Fruit fly (Drosophila melanogaster) whole organism, embryonic: ENCODE data around the gene CG43731.

ENCODE experiments used
- B-H1 ChIP-seq: fragments of 200-800 bp; sonication (Bioruptor generic); IDR thresholded peaks from 3 replicates; pipeline ENCODE4 v1.3.6; 2022; ENCODE audit warnings: missing biosample characterization, missing genetic modification characterization
- CG12236 ChIP-seq: fragments of 200-800 bp; sonication (Bioruptor generic); optimal IDR thresholded peaks from 2 replicates; lab custom pipeline; 2016; ENCODE audit warnings: missing biosample characterization, missing genetic modification characterization
- CG13123 ChIP-seq: fragments of 200-800 bp; sonication (Bioruptor generic); optimal IDR thresholded peaks from 2 replicates; lab custom pipeline; 2016; ENCODE audit warnings: missing biosample characterization, missing genetic modification characterization
- CG13287 ChIP-seq: fragments of 200-800 bp; sonication (Bioruptor generic); IDR thresholded peaks from 2 replicates; pipeline ENCODE4 v1.3.6; 2022; ENCODE audit warnings: missing biosample characterization, missing genetic modification characterization; ENCODE audit not compliant: partially characterized antibody
- CG14014 ChIP-seq: fragments of 200-800 bp; sonication (Bioruptor generic); IDR thresholded peaks from 2 replicates; pipeline ENCODE4 v1.3.6; 2022; ENCODE audit warnings: missing biosample characterization, missing genetic modification characterization
- CG15696 ChIP-seq: fragments of 200-800 bp; sonication (Bioruptor generic); optimal IDR thresholded peaks from 2 replicates; lab custom pipeline; 2019; ENCODE audit warnings: missing biosample characterization, mild to moderate bottlenecking, missing genetic modification characterization, moderate library complexity
- CG16813 ChIP-seq: fragments of 200-800 bp; sonication (Bioruptor generic); IDR thresholded peaks from 3 replicates; pipeline ENCODE4 v1.3.6; 2022; ENCODE audit warnings: missing biosample characterization, missing genetic modification characterization; ENCODE audit not compliant: partially characterized antibody
- CG16863 ChIP-seq: fragments of 200-800 bp; sonication (Bioruptor generic); optimal IDR thresholded peaks from 3 replicates; lab custom pipeline; 2016; ENCODE audit warnings: missing biosample characterization, missing genetic modification characterization
- CG17385 ChIP-seq: fragments of 200-800 bp; sonication (Bioruptor generic); optimal IDR thresholded peaks from 3 replicates; lab custom pipeline; 2018; ENCODE audit warnings: missing biosample characterization, mild to moderate bottlenecking, missing genetic modification characterization
- CG1792 ChIP-seq: fragments of 200-800 bp; sonication (Bioruptor generic); optimal IDR thresholded peaks from 2 replicates; lab custom pipeline; 2016; ENCODE audit warnings: missing biosample characterization, missing genetic modification characterization
- CG2678 ChIP-seq: fragments of 200-800 bp; sonication (Bioruptor generic); optimal IDR thresholded peaks from 3 replicates; lab custom pipeline; 2019; ENCODE audit warnings: missing biosample characterization, mild to moderate bottlenecking, missing genetic modification characterization, moderate library complexity
- CG30020 ChIP-seq: fragments of 200-800 bp; optimal IDR thresholded peaks from 2 replicates; lab custom pipeline; 2019; ENCODE audit warnings: missing biosample characterization, mild to moderate bottlenecking, missing genetic modification characterization, moderate library complexity
- CG3847 ChIP-seq: fragments of 200-800 bp; sonication (Bioruptor generic); IDR thresholded peaks from 2 replicates; pipeline ENCODE4 v1.3.6; 2022; ENCODE audit warnings: missing biosample characterization, missing genetic modification characterization
- CG4360 ChIP-seq: fragments of 200-800 bp; sonication (Bioruptor generic); IDR thresholded peaks from 2 replicates; pipeline ENCODE4 v1.3.6; 2022; ENCODE audit warnings: missing biosample characterization, missing genetic modification characterization
- CG4424 ChIP-seq: fragments of 200-800 bp; sonication (Bioruptor generic); optimal IDR thresholded peaks from 3 replicates; lab custom pipeline; 2016; ENCODE audit warnings: missing biosample characterization, missing genetic modification characterization
- CG4617 ChIP-seq: fragments of 200-800 bp; sonication (Bioruptor generic); optimal IDR thresholded peaks from 3 replicates; lab custom pipeline; 2016; ENCODE audit warnings: missing biosample characterization, missing genetic modification characterization, borderline replicate concordance
- CG6272 ChIP-seq: fragments of 200-800 bp; sonication (Bioruptor generic); IDR thresholded peaks from 2 replicates; pipeline ENCODE4 v1.3.6; 2022; ENCODE audit warnings: missing biosample characterization, missing genetic modification characterization
- CG6683 ChIP-seq: fragments of 200-800 bp; sonication (Bioruptor generic); optimal IDR thresholded peaks from 2 replicates; lab custom pipeline; 2017; ENCODE audit warnings: missing biosample characterization, mild to moderate bottlenecking, missing genetic modification characterization, missing genetic modification reagents
- CG6791 ChIP-seq: fragments of 200-800 bp; sonication (Bioruptor generic); IDR thresholded peaks from 3 replicates; pipeline ENCODE4 v1.3.6; 2022; ENCODE audit warnings: missing biosample characterization, missing genetic modification characterization; ENCODE audit not compliant: partially characterized antibody
- CG7357 ChIP-seq: fragments of 200-800 bp; sonication (Bioruptor generic); IDR thresholded peaks from 3 replicates; pipeline ENCODE4 v1.3.6; 2022; ENCODE audit warnings: missing biosample characterization, missing genetic modification characterization
- CG8290 ChIP-seq, 3 experiments: fragments of 200-800 bp; sonication (Bioruptor generic); optimal IDR thresholded peaks; 2 replicates each; lab custom pipeline; 2016 to 2019; ENCODE audit warnings: missing biosample characterization in 3 of 3, missing genetic modification characterization in 3 of 3, mild to moderate bottlenecking in 2 of 3, moderate library complexity in 1 of 3
- CG8924 ChIP-seq: fragments of 200-800 bp; optimal IDR thresholded peaks from 3 replicates; lab custom pipeline; 2019; ENCODE audit warnings: missing biosample characterization, mild to moderate bottlenecking, missing genetic modification characterization, moderate library complexity
- CG9727 ChIP-seq: fragments of 200-800 bp; sonication (Bioruptor generic); optimal IDR thresholded peaks from 3 replicates; lab custom pipeline; 2017; ENCODE audit warnings: missing biosample characterization, mild to moderate bottlenecking, missing genetic modification characterization
- CoRest ChIP-seq: fragments of 200-800 bp; sonication (Bioruptor generic); optimal IDR thresholded peaks from 3 replicates; lab custom pipeline; 2018; ENCODE audit warnings: missing biosample characterization, mild to moderate bottlenecking, missing genetic modification characterization, moderate library complexity
- Drgx ChIP-seq: fragments of 200-800 bp; sonication (Bioruptor generic); IDR thresholded peaks from 2 replicates; pipeline ENCODE4 v1.3.6; 2022; ENCODE audit warnings: missing biosample characterization, missing genetic modification characterization
- HHEX ChIP-seq: fragments of 200-800 bp; sonication (Bioruptor generic); optimal IDR thresholded peaks from 3 replicates; lab custom pipeline; 2017; ENCODE audit warnings: missing biosample characterization, mild to moderate bottlenecking, missing genetic modification characterization, missing genetic modification reagents
- Hsf ChIP-seq: fragments of 200-800 bp; sonication (Bioruptor generic); optimal IDR thresholded peaks from 3 replicates; lab custom pipeline; 2016; ENCODE audit warnings: missing biosample characterization, missing genetic modification characterization
- Med ChIP-seq: fragments of 200-800 bp; sonication (Bioruptor generic); peaks from one replicate; lab custom pipeline; 2016; ENCODE audit warnings: missing biosample characterization, missing genetic modification characterization, mild to moderate bottlenecking, inconsistent platforms, moderate library complexity
- NC2α ChIP-seq: fragments of 200-800 bp; sonication (Bioruptor generic); optimal IDR thresholded peaks from 2 replicates; lab custom pipeline; 2016; ENCODE audit warnings: missing biosample characterization, missing genetic modification characterization
- NFAT ChIP-seq: fragments of 200-800 bp; sonication (Bioruptor generic); IDR thresholded peaks from 2 replicates; pipeline ENCODE4 v1.3.6; 2022; ENCODE audit warnings: missing biosample characterization, missing genetic modification characterization
- PHDP ChIP-seq: fragments of 200-800 bp; sonication (Bioruptor generic); optimal IDR thresholded peaks from 3 replicates; lab custom pipeline; 2018; ENCODE audit warnings: missing biosample characterization, mild to moderate bottlenecking, missing genetic modification characterization, moderate library complexity
- Rfx ChIP-seq: fragments of 200-800 bp; sonication (Bioruptor generic); IDR thresholded peaks from 2 replicates; pipeline ENCODE4 v1.3.6; 2022; ENCODE audit warnings: missing biosample characterization, missing genetic modification characterization
- Sry-δ ChIP-seq: fragments of 200-800 bp; sonication (Bioruptor generic); optimal IDR thresholded peaks from 2 replicates; lab custom pipeline; 2016; ENCODE audit warnings: missing biosample characterization, missing genetic modification characterization
- ab ChIP-seq: fragments of 200-800 bp; sonication (Bioruptor generic); optimal IDR thresholded peaks from 2 replicates; lab custom pipeline; 2016; ENCODE audit warnings: missing biosample characterization, missing genetic modification characterization
- abd-A ChIP-seq: fragments of 200-800 bp; sonication (Bioruptor generic); optimal IDR thresholded peaks from 3 replicates; lab custom pipeline; 2019; ENCODE audit warnings: missing biosample characterization, mild to moderate bottlenecking, missing genetic modification characterization, moderate library complexity
- ap ChIP-seq: fragments of 200-800 bp; sonication (Bioruptor generic); IDR thresholded peaks from 2 replicates; pipeline ENCODE4 v1.3.6; 2022; ENCODE audit warnings: missing biosample characterization, missing genetic modification characterization
- dan ChIP-seq: fragments of 200-800 bp; sonication (Bioruptor generic); IDR thresholded peaks from 2 replicates; pipeline ENCODE4 v1.3.6; 2022; ENCODE audit warnings: missing biosample characterization, missing genetic modification characterization
- grn ChIP-seq: fragments of 200-800 bp; sonication (Bioruptor generic); optimal IDR thresholded peaks from 3 replicates; lab custom pipeline; 2017; ENCODE audit warnings: missing biosample characterization, missing genetic modification characterization
- lmd ChIP-seq: fragments of 200-800 bp; sonication (Bioruptor generic); IDR thresholded peaks from 2 replicates; pipeline ENCODE4 v1.3.6; 2022; ENCODE audit warnings: missing biosample characterization, missing genetic modification characterization
- maf-S ChIP-seq: fragments of 200-800 bp; sonication (Bioruptor generic); optimal IDR thresholded peaks from 2 replicates; lab custom pipeline; 2016; ENCODE audit warnings: missing biosample characterization, missing genetic modification characterization
- nom ChIP-seq: fragments of 200-800 bp; sonication (Bioruptor generic); optimal IDR thresholded peaks from 2 replicates; lab custom pipeline; 2017; ENCODE audit warnings: missing biosample characterization, missing genetic modification characterization, mild to moderate bottlenecking, moderate library complexity, missing genetic modification reagents
- phol ChIP-seq: fragments of 200-800 bp; sonication (Bioruptor generic); optimal IDR thresholded peaks from 3 replicates; lab custom pipeline; 2018; ENCODE audit warnings: missing biosample characterization, mild to moderate bottlenecking, missing genetic modification characterization, moderate library complexity
- pita ChIP-seq: fragments of 200-800 bp; sonication (Bioruptor generic); optimal IDR thresholded peaks from 2 replicates; lab custom pipeline; 2017; ENCODE audit warnings: missing biosample characterization, mild to moderate bottlenecking, missing genetic modification characterization
- prd ChIP-seq, 3 experiments: fragments of >200 bp in 2 of 3; fragments of 200-800 bp in 1 of 3; sonication (Bioruptor generic) in 1 of 3; optimal IDR thresholded peaks in 2 of 3; IDR thresholded peaks in 1 of 3; 2 replicates in 2 of 3; 3 replicates in 1 of 3; pipeline versions ENCODE4 v1.3.6 to Lab custom; 2017 to 2022; ENCODE audit warnings: missing biosample characterization in 1 of 3, missing genetic modification characterization in 1 of 3
- so ChIP-seq: fragments of 200-800 bp; sonication (Bioruptor generic); IDR thresholded peaks from 3 replicates; pipeline ENCODE4 v1.3.6; 2022; ENCODE audit warnings: missing biosample characterization, missing genetic modification characterization
- sob ChIP-seq: fragments of 200-800 bp; sonication (Bioruptor generic); IDR thresholded peaks from 2 replicates; pipeline ENCODE4 v1.3.6; 2022; ENCODE audit warnings: missing biosample characterization, missing genetic modification characterization
- unpg ChIP-seq: fragments of 200-800 bp; sonication (Bioruptor generic); optimal IDR thresholded peaks from 3 replicates; lab custom pipeline; 2018; ENCODE audit warnings: missing biosample characterization, mild to moderate bottlenecking, missing genetic modification characterization, moderate library complexity
- vvl ChIP-seq: fragments of 200-800 bp; sonication (Bioruptor generic); IDR thresholded peaks from 2 replicates; pipeline ENCODE4 v1.3.6; 2022; ENCODE audit warnings: missing biosample characterization, missing genetic modification characterization
- wor ChIP-seq: fragments of 200-800 bp; sonication (Bioruptor generic); IDR thresholded peaks from 2 replicates; pipeline ENCODE4 v1.3.6; 2022; ENCODE audit warnings: missing biosample characterization, missing genetic modification characterization

The CG43731 gene

dm6 chr2L:19142176-19142870, 40.5 kb downstream of the CG43731 start (continued):
- TF ChIP-seq Med (GFP tag; lab: Kevin White, UChicago): peak; percentile 59
- 0 out of 2 replicates have a peak, but pooled peaks have one; percentile 9 for TF ChIP-seq CG4360 (GFP tag; lab: Robert Waterston, UW)
- TF ChIP-seq CG14014 (GFP tag; lab: Robert Waterston, UW): no peak
- TF ChIP-seq Sry-δ (GFP tag; lab: Kevin White, UChicago): no peak
- TF ChIP-seq CG15696 (tag; lab: Kevin White, UChicago): no peak
- TF ChIP-seq CG17385: peak; percentile 42
- peak; percentile 21 for TF ChIP-seq Hsf (GFP tag; lab: Kevin White, UChicago)
- no peak for TF ChIP-seq maf-S (GFP tag; lab: Kevin White, UChicago)
- TF ChIP-seq CG1792 (GFP tag; lab: Kevin White, UChicago): no peak
- no peak for TF ChIP-seq CG6683
- no peak for TF ChIP-seq CG4617
- TF ChIP-seq sob (GFP tag; lab: Robert Waterston, UW): no peak
- no peak for TF ChIP-seq CG6272 (GFP tag; lab: Robert Waterston, UW)
- no peak for TF ChIP-seq CG4424 (GFP tag; lab: Kevin White, UChicago)
- TF ChIP-seq CG3847 (GFP tag; lab: Robert Waterston, UW): no peak
- no peak for TF ChIP-seq NC2α (GFP tag; lab: Kevin White, UChicago)
- TF ChIP-seq so (GFP tag; lab: Robert Waterston, UW): no peak
- TF ChIP-seq Rfx: 0 out of 2 replicates have a peak, but pooled peaks have one; percentile 26
- peak; percentile 22 for TF ChIP-seq PHDP (tag; lab: Kevin White, UChicago)
- no peak for TF ChIP-seq CG8290 (GFP tag; optimal IDR thresholded peaks at IDR 0.05; lab: Kevin White, UChicago)
- TF ChIP-seq CG8290 (tag; optimal IDR thresholded peaks at IDR 0.05; lab: Kevin White, UChicago): no peak
- no peak for TF ChIP-seq CG16863 (GFP tag; lab: Kevin White, UChicago)
- no peak for TF ChIP-seq pita (GFP tag; lab: Kevin White, UChicago)
- TF ChIP-seq prd (optimal IDR thresholded peaks at IDR 0.05; lab: Kevin White, UChicago): no peak
- TF ChIP-seq prd (GFP tag; IDR thresholded peaks at IDR 0.05; lab: Robert Waterston, UW): 0 out of 3 replicates have a peak, but pooled peaks have one; percentile 16
- TF ChIP-seq HHEX: peak; percentile 4
- TF ChIP-seq CG9727: no peak
- TF ChIP-seq CoRest (tag; lab: Kevin White, UChicago): peak; percentile 11
- peak; percentile 16 for TF ChIP-seq CG2678 (tag; lab: Kevin White, UChicago)
- TF ChIP-seq ap: no peak
- no peak for TF ChIP-seq CG13123 (GFP tag; lab: Kevin White, UChicago)
- peak; percentile 40 for TF ChIP-seq Drgx
- TF ChIP-seq CG16813: no peak
- TF ChIP-seq phol (tag; lab: Kevin White, UChicago): peak; percentile 10
- no peak for TF ChIP-seq CG12236 (GFP tag; lab: Kevin White, UChicago)
- TF ChIP-seq unpg (GFP tag; lab: Kevin White, UChicago): peak; percentile 19
- no peak for TF ChIP-seq CG7357 (GFP tag; lab: Robert Waterston, UW)
- TF ChIP-seq ab: no peak
- no peak for TF ChIP-seq abd-A (tag; lab: Kevin White, UChicago)
- TF ChIP-seq CG8924 (tag; lab: Kevin White, UChicago): no peak
- no peak for TF ChIP-seq wor (GFP tag; lab: Robert Waterston, UW)
- no peak for TF ChIP-seq CG6791 (GFP tag; lab: Robert Waterston, UW)
- TF ChIP-seq CG30020 (tag; lab: Kevin White, UChicago): no peak
- no peak for TF ChIP-seq nom (GFP tag; lab: Kevin White, UChicago)
- TF ChIP-seq grn (GFP tag; lab: Kevin White, UChicago): no peak
- no peak for TF ChIP-seq CG13287 (GFP tag; lab: Robert Waterston, UW)
- TF ChIP-seq dan (GFP tag; lab: Robert Waterston, UW): no peak
- TF ChIP-seq lmd (GFP tag; lab: Robert Waterston, UW): no peak
- TF ChIP-seq B-H1 (GFP tag; lab: Robert Waterston, UW): no peak
- peak; percentile 13; the same call in 1 of the 2 replicates for TF ChIP-seq vvl (GFP tag; lab: Robert Waterston, UW)
- no peak for TF ChIP-seq NFAT (GFP tag; lab: Robert Waterston, UW)
